Fruit fly (Drosophila melanogaster) whole organism, pupa: ENCODE data around the gene CG17959.

Experiments used
- CG10348 ChIP-seq: fragments of 200-800 bp; sonication (Bioruptor generic); IDR thresholded peaks from 2 replicates; pipeline ENCODE4 v1.3.6; 2022; ENCODE audit warnings: missing biosample characterization, missing genetic modification characterization
- CG12605 ChIP-seq: fragments of 200-800 bp; sonication (Bioruptor generic); IDR thresholded peaks from 2 replicates; pipeline ENCODE4 v1.3.6; 2022; ENCODE audit warnings: missing biosample characterization, missing genetic modification characterization
- CG13204 ChIP-seq: fragments of 200-800 bp; sonication (Bioruptor generic); optimal IDR thresholded peaks from 2 replicates; lab custom pipeline; 2018; ENCODE audit warnings: missing biosample characterization, mild to moderate bottlenecking, missing genetic modification characterization, moderate library complexity
- CG14655 ChIP-seq: fragments of 200-800 bp; sonication (Bioruptor generic); optimal IDR thresholded peaks from 3 replicates; lab custom pipeline; 2017; ENCODE audit warnings: mild to moderate bottlenecking, missing biosample characterization, missing genetic modification reagents, missing genetic modification characterization
- CG15710 ChIP-seq: fragments of 200-800 bp; sonication (Bioruptor generic); optimal IDR thresholded peaks from 2 replicates; lab custom pipeline; 2018; ENCODE audit warnings: missing biosample characterization, mild to moderate bottlenecking, missing genetic modification characterization, moderate library complexity
- CG17806 ChIP-seq: fragments of 200-800 bp; sonication (Bioruptor generic); optimal IDR thresholded peaks from 2 replicates; lab custom pipeline; 2018; ENCODE audit warnings: missing biosample characterization, mild to moderate bottlenecking, missing genetic modification characterization, moderate library complexity
- CG32121 ChIP-seq: fragments of 200-800 bp; sonication (Bioruptor generic); IDR thresholded peaks from 2 replicates; pipeline ENCODE4 v1.3.6; 2022; ENCODE audit warnings: missing biosample characterization, missing genetic modification characterization
- CG34367 ChIP-seq: fragments of 200-800 bp; sonication (Bioruptor generic); optimal IDR thresholded peaks from 2 replicates; lab custom pipeline; 2018; ENCODE audit warnings: missing biosample characterization, mild to moderate bottlenecking, missing genetic modification characterization
- CG4496 ChIP-seq: fragments of 200-800 bp; sonication (Bioruptor generic); IDR thresholded peaks from 3 replicates; pipeline ENCODE4 v1.3.6; 2022; ENCODE audit warnings: missing biosample characterization, missing genetic modification characterization
- CG8159 ChIP-seq: fragments of 200-800 bp; sonication (Bioruptor generic); optimal IDR thresholded peaks from 3 replicates; lab custom pipeline; 2018; ENCODE audit warnings: missing biosample characterization, mild to moderate bottlenecking, missing genetic modification characterization, moderate library complexity
- CG8301 ChIP-seq: fragments of 200-800 bp; sonication (Bioruptor generic); optimal IDR thresholded peaks from 2 replicates; lab custom pipeline; 2018; ENCODE audit warnings: missing biosample characterization, mild to moderate bottlenecking, missing genetic modification characterization
- CG9948 ChIP-seq: fragments of 200-800 bp; sonication (Bioruptor generic); optimal IDR thresholded peaks from 2 replicates; lab custom pipeline; 2018; ENCODE audit warnings: missing biosample characterization, mild to moderate bottlenecking, missing genetic modification characterization, moderate library complexity
- D1 ChIP-seq: fragments of 200-800 bp; sonication (Bioruptor generic); optimal IDR thresholded peaks from 2 replicates; lab custom pipeline; 2018; ENCODE audit warnings: missing biosample characterization, mild to moderate bottlenecking, missing genetic modification characterization, moderate library complexity
- EcR ChIP-seq: fragments of 200-800 bp; sonication (Bioruptor generic); optimal IDR thresholded peaks from 3 replicates; lab custom pipeline; 2019; ENCODE audit warnings: missing biosample characterization, missing genetic modification characterization, mild to moderate bottlenecking, moderate library complexity, missing genetic modification reagents
- Ets98B ChIP-seq: fragments of 200-800 bp; sonication (Bioruptor generic); IDR thresholded peaks from 2 replicates; pipeline ENCODE4 v1.3.6; 2022; ENCODE audit warnings: missing biosample characterization, missing genetic modification characterization
- Pif1A ChIP-seq: fragments of 200-800 bp; sonication (Bioruptor generic); optimal IDR thresholded peaks from 3 replicates; lab custom pipeline; 2016; ENCODE audit warnings: missing biosample characterization, missing genetic modification characterization
- Pif1B ChIP-seq: fragments of 200-800 bp; sonication (Bioruptor generic); optimal IDR thresholded peaks from 3 replicates; lab custom pipeline; 2016; ENCODE audit warnings: missing biosample characterization, missing genetic modification characterization
- Snoo ChIP-seq: fragments of 200-800 bp; sonication (Bioruptor generic); optimal IDR thresholded peaks from 3 replicates; lab custom pipeline; 2017; ENCODE audit warnings: missing biosample characterization, mild to moderate bottlenecking, missing genetic modification characterization, inconsistent platforms
- fd96Ca ChIP-seq: fragments of 200-800 bp; sonication (Bioruptor generic); IDR thresholded peaks from 3 replicates; pipeline ENCODE4 v1.3.6; 2022; ENCODE audit warnings: missing biosample characterization, missing genetic modification characterization
- gl ChIP-seq: fragments of 200-800 bp; sonication (Bioruptor generic); optimal IDR thresholded peaks from 2 replicates; lab custom pipeline; 2018; ENCODE audit warnings: missing biosample characterization, mild to moderate bottlenecking, missing genetic modification characterization
- rn ChIP-seq: fragments of 200-800 bp; sonication (Bioruptor generic); IDR thresholded peaks from 2 replicates; pipeline ENCODE4 v1.3.6; 2022; ENCODE audit warnings: missing biosample characterization, missing genetic modification characterization

Gene CG17959

DNA sequence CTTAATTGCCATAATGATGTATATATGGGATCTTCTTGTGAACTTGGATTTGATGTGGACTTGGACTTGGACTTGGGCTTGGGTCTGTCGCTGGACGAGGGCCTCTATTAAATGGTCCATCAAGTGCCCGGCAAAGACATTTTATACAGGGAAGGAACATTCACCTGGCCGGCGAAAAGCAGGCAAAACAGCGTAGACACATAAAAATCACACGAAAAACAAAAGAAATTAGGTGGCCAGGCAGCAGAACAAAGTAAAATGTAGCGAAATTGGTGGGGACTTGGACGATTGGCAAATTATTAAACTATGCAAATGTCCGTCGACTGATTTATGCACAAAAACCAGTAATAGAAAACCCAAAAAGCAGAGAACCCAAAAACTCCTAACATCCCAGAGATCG, 19.7 kb upstream of the CG17959 start, which contains the start of gene CG14424:
Gene CG14424 (minus strand): TSS at position 101 of the 400 bp plus-strand sequence.
- TF ChIP-seq CG12605 (no peak), D1 (no peak), Pif1B (GFP tag; lab: Kevin White, UChicago) (no peak), CG14655 (GFP tag; lab: Kevin White, UChicago) (no peak), gl (tag; lab: Kevin White, UChicago) (no peak), Pif1A (GFP tag; lab: Kevin White, UChicago) (no peak), rn (GFP tag; lab: Robert Waterston, UW) (no peak), CG17806 (tag; lab: Kevin White, UChicago) (no peak), CG9948 (no peak), CG15710 (tag; lab: Kevin White, UChicago) (no peak), EcR (GFP tag; lab: Kevin White, UChicago) (no peak)

DNA sequence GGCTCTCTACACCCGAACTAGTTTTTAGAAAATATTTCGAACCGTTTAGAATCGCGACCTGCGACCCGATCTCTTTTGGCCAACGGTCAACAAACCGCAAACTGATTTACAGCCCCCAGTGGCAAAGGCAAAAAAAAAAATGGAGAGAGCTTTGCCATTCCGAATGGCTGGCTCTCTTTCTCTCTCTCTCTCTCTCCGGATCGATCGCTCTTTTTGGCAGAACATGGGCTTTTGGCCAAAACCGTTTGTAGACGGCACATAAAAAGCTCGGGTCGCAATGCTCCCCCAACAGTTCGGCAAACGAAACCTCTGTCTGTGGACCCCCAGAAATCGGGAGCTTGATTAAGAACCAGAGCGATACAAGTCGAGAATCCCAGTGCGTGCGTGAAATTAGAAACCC, 17.4 kb upstream of the CG17959 start, which contains the start of gene CG32793:
Gene CG32793 (plus strand): TSS at position 301 of the 400 bp plus-strand sequence.
- TF ChIP-seq CG32121 (no peak), EcR (GFP tag; lab: Kevin White, UChicago) (no peak), CG13204 (GFP tag; lab: Kevin White, UChicago) (no peak), fd96Ca (GFP tag; lab: Robert Waterston, UW) (no peak), CG8301 (tag; lab: Kevin White, UChicago) (no peak), CG9948 (no peak), Snoo (tag; lab: Kevin White, UChicago) (no peak), CG17806 (tag; lab: Kevin White, UChicago) (no peak), CG8159 (tag; lab: Kevin White, UChicago) (no peak), Pif1B (GFP tag; lab: Kevin White, UChicago) (no peak), Pif1A (GFP tag; lab: Kevin White, UChicago) (no peak), gl (tag; lab: Kevin White, UChicago) (no peak), CG12605 (no peak), rn (GFP tag; lab: Robert Waterston, UW) (no peak), Ets98B (GFP tag; lab: Robert Waterston, UW) (no peak), CG10348 (no peak), D1 (no peak), CG14655 (GFP tag; lab: Kevin White, UChicago) (no peak), CG15710 (tag; lab: Kevin White, UChicago) (no peak)
- TF ChIP-seq, all 21 proteins: peak for 0

DNA sequence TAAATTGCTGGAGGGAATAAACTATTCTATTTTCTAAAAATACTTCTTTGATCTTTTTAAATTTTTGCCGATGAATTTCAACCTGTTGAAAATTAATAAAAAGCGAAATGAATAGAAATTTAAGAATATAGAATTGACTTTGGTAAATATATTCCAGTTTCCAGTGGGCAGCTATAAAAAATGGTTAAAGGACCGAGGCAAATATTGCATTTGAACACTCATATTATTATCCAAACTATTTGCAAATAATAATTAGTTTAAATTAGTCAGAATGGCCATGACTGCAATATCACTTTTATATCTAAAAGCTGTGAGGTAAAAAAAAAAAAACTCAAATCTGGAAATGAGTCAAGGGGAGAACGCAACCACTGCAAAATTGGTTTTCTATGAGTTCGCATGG, 12.1 kb upstream of the CG17959 start, which contains the start of gene CG3592:
Gene CG3592 (plus strand): TSS at position 301 of the 400 bp plus-strand sequence.
- TF ChIP-seq Pif1A (GFP tag; lab: Kevin White, UChicago) (no peak), Ets98B (GFP tag; lab: Robert Waterston, UW) (no peak)

DNA sequence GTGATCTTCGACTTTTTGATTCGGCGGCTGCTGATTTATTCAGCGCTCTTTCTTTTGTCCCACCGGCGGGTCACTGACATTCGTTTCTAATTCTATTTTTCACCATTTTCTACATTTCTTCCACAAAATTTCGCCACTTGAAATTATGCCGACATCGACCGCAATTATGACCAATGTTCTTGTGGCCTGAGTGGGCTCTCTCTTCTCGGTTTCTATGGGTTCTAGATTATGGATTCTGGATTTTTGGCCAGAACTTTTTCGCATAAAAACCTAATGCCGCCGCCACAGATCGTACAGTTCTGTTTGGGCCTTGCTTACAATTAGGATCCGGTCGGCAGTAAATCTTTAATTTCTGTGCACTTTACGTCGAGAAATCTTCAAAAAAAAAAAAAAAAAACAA, 10.2 kb upstream of the CG17959 start, which contains the start of gene CG3598:
Gene CG3598 (plus strand): TSS at position 301 of the 400 bp plus-strand sequence.
- TF ChIP-seq rn (GFP tag; lab: Robert Waterston, UW) (no peak), Ets98B (GFP tag; lab: Robert Waterston, UW) (no peak), CG8159 (tag; lab: Kevin White, UChicago) (no peak), CG34367 (tag; lab: Kevin White, UChicago) (no peak), Pif1B (GFP tag; lab: Kevin White, UChicago) (no peak), CG4496 (no peak), CG8301 (tag; lab: Kevin White, UChicago) (no peak), fd96Ca (GFP tag; lab: Robert Waterston, UW) (no peak), Pif1A (GFP tag; lab: Kevin White, UChicago) (no peak), CG9948 (no peak), Snoo (tag; lab: Kevin White, UChicago) (no peak), CG32121 (no peak), D1 (no peak), CG14655 (GFP tag; lab: Kevin White, UChicago) (no peak), gl (tag; lab: Kevin White, UChicago) (no peak), EcR (GFP tag; lab: Kevin White, UChicago) (no peak), CG12605 (no peak), CG15710 (tag; lab: Kevin White, UChicago) (no peak), CG13204 (GFP tag; lab: Kevin White, UChicago) (no peak), CG17806 (tag; lab: Kevin White, UChicago) (no peak)

DNA sequence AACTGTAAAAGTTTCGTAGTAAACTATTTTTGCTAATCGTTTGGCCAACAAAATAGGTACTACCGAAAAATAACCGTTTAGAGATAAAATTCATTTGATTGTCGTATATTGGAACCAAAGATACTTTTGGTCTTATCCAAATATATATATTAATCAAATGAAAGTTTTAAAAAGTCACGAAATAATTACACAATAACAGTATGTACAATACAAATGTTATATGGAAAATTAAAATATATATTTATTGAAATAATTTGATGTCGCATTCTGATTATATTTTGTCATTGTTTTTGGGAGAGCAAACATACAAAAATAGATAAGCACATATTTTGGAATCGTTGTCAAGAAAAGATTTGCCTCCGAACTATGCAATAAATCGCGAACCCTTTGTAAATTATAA, 8.3 kb upstream of the CG17959 start, which contains the start of gene CG14420:
Gene CG14420 (plus strand): TSS at position 301 of the 400 bp plus-strand sequence.
- TF ChIP-seq CG17806 (tag; lab: Kevin White, UChicago), result no peak
- TF ChIP-seq, all 21 proteins: peak for 0

DNA sequence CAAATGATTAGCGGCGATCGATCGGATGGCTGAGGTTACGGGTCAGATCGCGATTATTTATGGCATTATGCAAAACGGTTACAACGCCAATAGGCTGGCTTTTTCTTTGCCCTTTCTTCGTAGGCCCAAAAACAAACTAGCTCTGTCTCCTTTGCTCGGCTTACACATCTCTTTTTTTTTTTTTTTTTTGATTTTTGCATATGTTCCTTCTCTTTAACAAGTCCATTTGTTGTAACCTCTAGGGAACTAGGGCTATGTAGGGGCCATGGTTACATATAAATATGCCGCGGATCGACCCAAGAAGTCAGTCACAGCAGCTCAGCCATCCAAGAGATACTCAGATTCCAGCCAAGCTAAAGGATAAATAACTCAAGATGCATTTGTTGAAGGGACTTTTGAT, 5.8 kb upstream of the CG17959 start, which contains the start of gene CG14421:
Gene CG14421 (plus strand): TSS at position 301 of the 400 bp plus-strand sequence.
- TF ChIP-seq CG34367 (tag; lab: Kevin White, UChicago), result no peak
- no peak for TF ChIP-seq CG4496
- TF ChIP-seq CG15710 (tag; lab: Kevin White, UChicago), result no peak
- TF ChIP-seq CG17806 (tag; lab: Kevin White, UChicago), result no peak
- no peak for TF ChIP-seq Snoo (tag; lab: Kevin White, UChicago)
- no peak for TF ChIP-seq CG9948
- no peak for TF ChIP-seq CG32121
- TF ChIP-seq rn (GFP tag; lab: Robert Waterston, UW), result no peak
- no peak for TF ChIP-seq D1
- TF ChIP-seq CG8159 (tag; lab: Kevin White, UChicago), result no peak
- TF ChIP-seq gl (tag; lab: Kevin White, UChicago), result no peak
- TF ChIP-seq Ets98B (GFP tag; lab: Robert Waterston, UW), result no peak
- no peak for TF ChIP-seq CG14655 (GFP tag; lab: Kevin White, UChicago)
- TF ChIP-seq Pif1A (GFP tag; lab: Kevin White, UChicago), result no peak
- no peak for TF ChIP-seq CG13204 (GFP tag; lab: Kevin White, UChicago)
- TF ChIP-seq CG12605, result no peak
- TF ChIP-seq Pif1B (GFP tag; lab: Kevin White, UChicago), result no peak
- no peak for TF ChIP-seq CG8301 (tag; lab: Kevin White, UChicago)
